Fruit fly (Drosophila melanogaster) whole organism, embryonic: ENCODE results near the gene CG14341.
A peak's percentile ranks its signal among the peaks of the same experiment; 100 is the strongest.

ENCODE experiments used
- CG10959 ChIP-seq: fragments of 200-800 bp; sonication (Bioruptor generic); IDR thresholded peaks from 2 replicates; pipeline ENCODE4 v1.3.6; 2022; ENCODE audit warnings: missing biosample characterization, missing genetic modification characterization
- CG11560 ChIP-seq: fragments of 200-800 bp; sonication (Bioruptor generic); IDR thresholded peaks from 3 replicates; pipeline ENCODE4 v1.3.6; 2022; ENCODE audit warnings: missing biosample characterization, missing genetic modification characterization
- CG12155 ChIP-seq: fragments of 200-800 bp; sonication (Bioruptor generic); optimal IDR thresholded peaks from 3 replicates; lab custom pipeline; 2016; ENCODE audit warnings: missing biosample characterization, missing genetic modification characterization
- CG12219 ChIP-seq: fragments of 200-800 bp; sonication (Bioruptor generic); optimal IDR thresholded peaks from 3 replicates; lab custom pipeline; 2018; ENCODE audit warnings: missing biosample characterization, mild to moderate bottlenecking, missing genetic modification characterization
- CG12769 ChIP-seq: fragments of 200-800 bp; sonication (Bioruptor generic); optimal IDR thresholded peaks from 2 replicates; lab custom pipeline; 2019; ENCODE audit warnings: missing biosample characterization, mild to moderate bottlenecking, missing genetic modification characterization, moderate library complexity
- CG17186 ChIP-seq: fragments of 200-800 bp; sonication (Bioruptor generic); optimal IDR thresholded peaks from 3 replicates; lab custom pipeline; 2017; ENCODE audit warnings: missing biosample characterization, missing genetic modification reagents, missing genetic modification characterization
- CG17328 ChIP-seq: fragments of 200-800 bp; sonication (Bioruptor generic); IDR thresholded peaks from 2 replicates; pipeline ENCODE4 v1.3.6; 2022; ENCODE audit warnings: missing biosample characterization, missing genetic modification characterization
- CG17385 ChIP-seq: fragments of 200-800 bp; sonication (Bioruptor generic); optimal IDR thresholded peaks from 3 replicates; lab custom pipeline; 2018; ENCODE audit warnings: missing biosample characterization, mild to moderate bottlenecking, missing genetic modification characterization
- CG2116 ChIP-seq: fragments of 200-800 bp; sonication (Bioruptor generic); optimal IDR thresholded peaks from 3 replicates; lab custom pipeline; 2018; ENCODE audit warnings: missing biosample characterization, mild to moderate bottlenecking, missing genetic modification characterization
- CG2875 ChIP-seq: fragments of 200-800 bp; sonication (Bioruptor generic); optimal IDR thresholded peaks from 2 replicates; lab custom pipeline; 2017; ENCODE audit warnings: missing biosample characterization, mild to moderate bottlenecking, missing genetic modification characterization, missing genetic modification reagents
- CG33213 ChIP-seq: fragments of 200-800 bp; sonication (Bioruptor generic); optimal IDR thresholded peaks from 3 replicates; lab custom pipeline; 2016; ENCODE audit warnings: missing biosample characterization, missing genetic modification characterization
- CG42726 ChIP-seq: fragments of 200-800 bp; sonication (Bioruptor generic); IDR thresholded peaks from 2 replicates; pipeline ENCODE4 v1.3.6; 2022; ENCODE audit warnings: missing biosample characterization, missing genetic modification characterization; ENCODE audit not compliant: partially characterized antibody
- CG4360 ChIP-seq: fragments of 200-800 bp; sonication (Bioruptor generic); IDR thresholded peaks from 2 replicates; pipeline ENCODE4 v1.3.6; 2022; ENCODE audit warnings: missing biosample characterization, missing genetic modification characterization
- CG5953 ChIP-seq: fragments of 200-800 bp; sonication (Bioruptor generic); IDR thresholded peaks from 2 replicates; pipeline ENCODE4 v1.3.6; 2022; ENCODE audit warnings: missing biosample characterization, missing genetic modification characterization
- CG7271 ChIP-seq: fragments of 200-800 bp; sonication (Bioruptor generic); optimal IDR thresholded peaks from 2 replicates; lab custom pipeline; 2018; ENCODE audit warnings: missing biosample characterization, mild to moderate bottlenecking, missing genetic modification characterization, moderate library complexity
- CG9817 ChIP-seq: fragments of 200-800 bp; sonication (Bioruptor generic); optimal IDR thresholded peaks from 2 replicates; lab custom pipeline; 2018; ENCODE audit warnings: missing biosample characterization, mild to moderate bottlenecking, missing genetic modification characterization, moderate library complexity
- Dbx ChIP-seq: fragments of 200-800 bp; sonication (Bioruptor generic); IDR thresholded peaks from 3 replicates; pipeline ENCODE4 v1.3.6; 2022; ENCODE audit warnings: missing biosample characterization, missing genetic modification characterization
- Doc3 ChIP-seq: fragments of 200-800 bp; sonication (Bioruptor generic); IDR thresholded peaks from 3 replicates; pipeline ENCODE4 v1.3.6; 2022; ENCODE audit warnings: missing biosample characterization, missing genetic modification characterization; ENCODE audit not compliant: partially characterized antibody
- Ets65A ChIP-seq: fragments of 200-800 bp; sonication (Bioruptor generic); peaks from one replicate; lab custom pipeline; 2016; ENCODE audit warnings: missing biosample characterization, missing genetic modification characterization
- Hmr ChIP-seq: fragments of 200-800 bp; sonication (Bioruptor generic); optimal IDR thresholded peaks from 3 replicates; lab custom pipeline; 2017; ENCODE audit warnings: mild to moderate bottlenecking, missing biosample characterization, missing genetic modification reagents, missing genetic modification characterization
- Mad ChIP-seq: fragments of 200-800 bp; sonication (Bioruptor generic); optimal IDR thresholded peaks from 2 replicates; lab custom pipeline; 2016; ENCODE audit warnings: missing biosample characterization, missing genetic modification characterization
- Med ChIP-seq: fragments of 200-800 bp; sonication (Bioruptor generic); peaks from one replicate; lab custom pipeline; 2016; ENCODE audit warnings: missing biosample characterization, missing genetic modification characterization, mild to moderate bottlenecking, inconsistent platforms, moderate library complexity
- Meics ChIP-seq: fragments of 200-800 bp; sonication (Bioruptor generic); optimal IDR thresholded peaks from 2 replicates; lab custom pipeline; 2017; ENCODE audit warnings: missing biosample characterization, mild to moderate bottlenecking, missing genetic modification characterization
- Myb ChIP-seq: fragments of 200-800 bp; sonication (Bioruptor generic); optimal IDR thresholded peaks from 2 replicates; lab custom pipeline; 2016; ENCODE audit warnings: missing biosample characterization, missing genetic modification characterization
- PHDP ChIP-seq: fragments of 200-800 bp; sonication (Bioruptor generic); optimal IDR thresholded peaks from 3 replicates; lab custom pipeline; 2018; ENCODE audit warnings: missing biosample characterization, mild to moderate bottlenecking, missing genetic modification characterization, moderate library complexity
- Pdp1 ChIP-seq, 2 experiments: fragments of 200-800 bp; sonication (Bioruptor generic); optimal IDR thresholded peaks; 3 replicates each; lab custom pipeline; 2016; ENCODE audit warnings: missing biosample characterization in 2 of 2, missing genetic modification characterization in 2 of 2, mild to moderate bottlenecking in 1 of 2, moderate library complexity in 1 of 2
- Sry-δ ChIP-seq: fragments of 200-800 bp; sonication (Bioruptor generic); optimal IDR thresholded peaks from 2 replicates; lab custom pipeline; 2016; ENCODE audit warnings: missing biosample characterization, missing genetic modification characterization
- Taf1 ChIP-seq: fragments of 200-800 bp; sonication (Bioruptor generic); IDR thresholded peaks from 2 replicates; pipeline ENCODE4 v1.3.6; 2022; ENCODE audit warnings: missing biosample characterization, missing genetic modification characterization
- abd-A ChIP-seq: fragments of 200-800 bp; sonication (Bioruptor generic); optimal IDR thresholded peaks from 3 replicates; lab custom pipeline; 2019; ENCODE audit warnings: missing biosample characterization, mild to moderate bottlenecking, missing genetic modification characterization, moderate library complexity
- bigmax ChIP-seq: fragments of 200-800 bp; sonication (Bioruptor generic); optimal IDR thresholded peaks from 2 replicates; lab custom pipeline; 2018; ENCODE audit warnings: missing biosample characterization, mild to moderate bottlenecking, missing genetic modification characterization
- chm ChIP-seq: fragments of 200-800 bp; sonication (Bioruptor generic); IDR thresholded peaks from 2 replicates; pipeline ENCODE4 v1.3.6; 2022; ENCODE audit warnings: missing biosample characterization, missing genetic modification characterization
- dimm ChIP-seq: fragments of 200-800 bp; sonication (Bioruptor generic); IDR thresholded peaks from 2 replicates; pipeline ENCODE4 v1.3.6; 2022; ENCODE audit warnings: missing biosample characterization, missing genetic modification characterization
- dmrt99B ChIP-seq: fragments of 200-800 bp; sonication (Bioruptor generic); optimal IDR thresholded peaks from 2 replicates; lab custom pipeline; 2018; ENCODE audit warnings: missing biosample characterization, mild to moderate bottlenecking, missing genetic modification characterization, moderate library complexity
- dpn ChIP-seq, 2 experiments: fragments of 200-800 bp; sonication (Bioruptor generic); optimal IDR thresholded peaks; 3 replicates each; lab custom pipeline; 2016; ENCODE audit warnings: missing biosample characterization in 2 of 2, missing genetic modification characterization in 2 of 2
- ems ChIP-seq: fragments of 200-800 bp; sonication (Bioruptor generic); optimal IDR thresholded peaks from 3 replicates; lab custom pipeline; 2016; ENCODE audit warnings: missing biosample characterization, missing genetic modification characterization
- exex ChIP-seq: fragments of 200-800 bp; sonication (Bioruptor generic); optimal IDR thresholded peaks from 4 replicates; lab custom pipeline; 2018; ENCODE audit warnings: missing biosample characterization, mild to moderate bottlenecking, missing genetic modification characterization, moderate library complexity
- gem ChIP-seq: fragments of 200-800 bp; sonication (Bioruptor generic); optimal IDR thresholded peaks from 2 replicates; lab custom pipeline; 2019; ENCODE audit warnings: missing biosample characterization, mild to moderate bottlenecking, missing genetic modification characterization, moderate library complexity
- gfzf ChIP-seq: fragments of 200-800 bp; sonication (Bioruptor generic); optimal IDR thresholded peaks from 2 replicates; lab custom pipeline; 2016; ENCODE audit warnings: missing biosample characterization, mild to moderate bottlenecking, missing genetic modification characterization, moderate library complexity
- kay ChIP-seq: fragments of 200-800 bp; sonication (Bioruptor generic); optimal IDR thresholded peaks from 2 replicates; lab custom pipeline; 2016; ENCODE audit warnings: missing biosample characterization, missing genetic modification characterization
- mirr ChIP-seq: fragments of 200-800 bp; sonication (Bioruptor generic); optimal IDR thresholded peaks from 3 replicates; lab custom pipeline; 2018; ENCODE audit warnings: missing biosample characterization, mild to moderate bottlenecking, missing genetic modification characterization
- odd ChIP-seq: fragments of 200-800 bp; sonication (Bioruptor generic); optimal IDR thresholded peaks from 2 replicates; lab custom pipeline; 2017; ENCODE audit warnings: missing biosample characterization, mild to moderate bottlenecking, missing genetic modification characterization
- sisA ChIP-seq: fragments of 200-800 bp; sonication (Bioruptor generic); IDR thresholded peaks from 2 replicates; pipeline ENCODE4 v1.3.6; 2022; ENCODE audit warnings: missing biosample characterization, missing genetic modification characterization
- so ChIP-seq: fragments of 200-800 bp; sonication (Bioruptor generic); IDR thresholded peaks from 3 replicates; pipeline ENCODE4 v1.3.6; 2022; ENCODE audit warnings: missing biosample characterization, missing genetic modification characterization
- tio ChIP-seq: fragments of 200-800 bp; sonication (Bioruptor generic); optimal IDR thresholded peaks from 2 replicates; lab custom pipeline; 2017; ENCODE audit warnings: missing biosample characterization, missing genetic modification characterization, inconsistent platforms
- wor ChIP-seq: fragments of 200-800 bp; sonication (Bioruptor generic); IDR thresholded peaks from 2 replicates; pipeline ENCODE4 v1.3.6; 2022; ENCODE audit warnings: missing biosample characterization, missing genetic modification characterization

Gene CG14341

dm6 chr2L:1125437-1125836 is 40.9 kb upstream of the CG14341 start (continued):
- TF ChIP-seq Mad (GFP tag; lab: Kevin White, UChicago) (no peak), kay (GFP tag; lab: Kevin White, UChicago) (no peak), gem (tag; lab: Kevin White, UChicago) (peak; percentile 92), CG17186 (GFP tag; lab: Kevin White, UChicago) (no peak), dpn (GFP tag; optimal IDR thresholded peaks at IDR 0.05; lab: Kevin White, UChicago) (no peak), CG12219 (GFP tag; lab: Kevin White, UChicago) (no peak), Myb (GFP tag; lab: Kevin White, UChicago) (no peak), CG2116 (GFP tag; lab: Kevin White, UChicago) (no peak), CG17385 (GFP tag; lab: Kevin White, UChicago) (no peak), so (GFP tag; lab: Robert Waterston, UW) (no peak), bigmax (no peak), CG2875 (GFP tag; lab: Kevin White, UChicago) (no peak), Doc3 (GFP tag; lab: Robert Waterston, UW) (no peak), CG5953 (no peak), chm (no peak), Dbx (GFP tag; lab: Robert Waterston, UW) (no peak), CG12155 (GFP tag; lab: Kevin White, UChicago) (no peak), exex (tag; lab: Kevin White, UChicago) (peak; percentile 53), Taf1 (GFP tag; lab: Robert Waterston, UW) (no peak), Ets65A (GFP tag; lab: Kevin White, UChicago) (peak; percentile 16), Meics (GFP tag; lab: Kevin White, UChicago) (no peak), CG11560 (tag; lab: Robert Waterston, UW) (no peak), CG12769 (tag; lab: Kevin White, UChicago) (peak; percentile 55), CG33213 (GFP tag; lab: Kevin White, UChicago) (no peak), CG10959 (GFP tag; lab: Robert Waterston, UW) (no peak), Med (GFP tag; lab: Kevin White, UChicago) (peak; percentile 73), PHDP (tag; lab: Kevin White, UChicago) (peak; percentile 8), sisA (GFP tag; lab: Robert Waterston, UW) (no peak), dimm (no peak), Pdp1 (GFP tag; optimal IDR thresholded peaks at IDR 0.05; lab: Kevin White, UChicago) (peak in 1 of 2 experiments; percentile 26), wor (no peak), CG17328 (no peak), Sry-δ (no peak), ems (GFP tag; lab: Kevin White, UChicago) (no peak), CG9817 (tag; lab: Kevin White, UChicago) (no peak), tio (GFP tag; lab: Kevin White, UChicago) (no peak), dmrt99B (no peak), odd (GFP tag; lab: Kevin White, UChicago) (no peak), CG42726 (GFP tag; lab: Robert Waterston, UW) (no peak), CG7271 (no peak), mirr (GFP tag; lab: Kevin White, UChicago) (peak; percentile 69), abd-A (tag; lab: Kevin White, UChicago) (peak; percentile 9), Hmr (GFP tag; lab: Kevin White, UChicago) (peak; percentile 1), gfzf (no peak), CG4360 (GFP tag; lab: Robert Waterston, UW) (no peak)
